Worm (Caenorhabditis elegans): ENCODE results near the gene ZK418.11.
A peak's percentile ranks its signal among the peaks of the same experiment; 100 is the strongest.

The ZK418.11 gene

ce11 chrIII:7142172-7142601, 42.1 kb downstream of the ZK418.11 start:
- TF ChIP-seq rnt-1 (tag; optimal IDR thresholded peaks at IDR 0.05) (peak; percentile 33), F16B12.6 (tag; optimal IDR thresholded peaks at IDR 0.05) (no peak), C16A3.4 (tag; optimal IDR thresholded peaks at IDR 0.05) (no peak), nhr-28 (tag; optimal IDR thresholded peaks at IDR 0.05) (no peak), lin-13 (GFP tag; optimal IDR thresholded peaks at IDR 0.05) (no peak), unc-130 (tag; optimal IDR thresholded peaks at IDR 0.05) (no peak), C04F5.9 (tag; optimal IDR thresholded peaks at IDR 0.05) (no peak), snu-23 (GFP tag; optimal IDR thresholded peaks at IDR 0.05) (peak; percentile 45), unc-86 (tag; optimal IDR thresholded peaks at IDR 0.05) (no peak), aha-1 (tag; optimal IDR thresholded peaks at IDR 0.05) (no peak), hlh-4 (tag; optimal IDR thresholded peaks at IDR 0.05) (no peak), mab-9 (GFP tag; IDR thresholded peaks at IDR 0.05) (no peak), dsc-1 (tag; optimal IDR thresholded peaks at IDR 0.05) (peak; percentile 33), ets-5 (GFP tag; IDR thresholded peaks at IDR 0.05) (no peak), alr-1 (tag; optimal IDR thresholded peaks at IDR 0.05; ENCODE audit: borderline replicate concordance) (no peak), xbp-1 (tag; optimal IDR thresholded peaks at IDR 0.05) (peak; percentile 3), ceh-8 (GFP tag; optimal IDR thresholded peaks at IDR 0.05) (no peak), nhr-76 (tag; optimal IDR thresholded peaks at IDR 0.05) (no peak), elt-3 (tag; optimal IDR thresholded peaks at IDR 0.05) (no peak), grh-1 (GFP tag; IDR thresholded peaks at IDR 0.05) (no peak; the same call in 1 of the 2 replicates), nhr-84 (tag; optimal IDR thresholded peaks at IDR 0.05) (no peak), nhr-20 (tag; optimal IDR thresholded peaks at IDR 0.05) (peak; percentile 40), ces-1 (GFP tag; optimal IDR thresholded peaks at IDR 0.05) (no peak), pqm-1 (tag; optimal IDR thresholded peaks at IDR 0.05) (no peak), nhr-12 (tag; optimal IDR thresholded peaks at IDR 0.05) (no peak), mep-1 (tag; optimal IDR thresholded peaks at IDR 0.05) (no peak), jun-1 (tag; optimal IDR thresholded peaks at IDR 0.05) (no peak), sox-4 (tag; optimal IDR thresholded peaks at IDR 0.05) (no peak), fkh-8 (tag; optimal IDR thresholded peaks at IDR 0.05) (no peak), zip-4 (GFP tag; optimal IDR thresholded peaks at IDR 0.05) (peak; percentile 32), zag-1 (tag; optimal IDR thresholded peaks at IDR 0.05) (no peak), fkh-4 (tag; optimal IDR thresholded peaks at IDR 0.05; ENCODE audit: borderline replicate concordance) (no peak), dpl-1 (GFP tag; optimal IDR thresholded peaks at IDR 0.05) (no peak), ceh-90 (tag; optimal IDR thresholded peaks at IDR 0.05) (no peak), nhr-237 (tag; optimal IDR thresholded peaks at IDR 0.05) (no peak), ztf-4 (tag; optimal IDR thresholded peaks at IDR 0.05) (no peak), ceh-88 (GFP tag; IDR thresholded peaks at IDR 0.05) (0 out of 2 replicates have a peak, but pooled peaks have one; percentile 29), ama-1 (optimal IDR thresholded peaks at IDR 0.05) (peak; percentile 42), hpl-2 (GFP tag; optimal IDR thresholded peaks at IDR 0.05) (no peak), nhr-47 (tag; optimal IDR thresholded peaks at IDR 0.05) (peak; percentile 74), lir-3 (tag; optimal IDR thresholded peaks at IDR 0.05; ENCODE audit: poor library complexity) (no peak), Y116A8C.19 (tag; optimal IDR thresholded peaks at IDR 0.05; ENCODE audit: borderline replicate concordance) (no peak), aly-2 (tag; optimal IDR thresholded peaks at IDR 0.05) (no peak), mef-2 (tag; optimal IDR thresholded peaks at IDR 0.05) (no peak), nhr-77 (tag; optimal IDR thresholded peaks at IDR 0.05) (no peak), unc-62 (GFP tag; optimal IDR thresholded peaks at IDR 0.05) (no peak), swsn-7 (tag; optimal IDR thresholded peaks at IDR 0.05) (peak; percentile 56), unc-30 (tag; optimal IDR thresholded peaks at IDR 0.05) (no peak), vab-15 (tag; optimal IDR thresholded peaks at IDR 0.05) (no peak), pag-3 (tag; optimal IDR thresholded peaks at IDR 0.05; ENCODE audit: borderline replicate concordance, insufficient read depth) (no peak), nhr-71 (tag; optimal IDR thresholded peaks at IDR 0.05) (peak; percentile 68), ceh-63 (GFP tag; optimal IDR thresholded peaks at IDR 0.05) (no peak), snpc-4 (tag; optimal IDR thresholded peaks at IDR 0.05) (peak; percentile 96), sup-37 (GFP tag; optimal IDR thresholded peaks at IDR 0.05) (no peak)
